Worm (Caenorhabditis elegans) whole organism, L1 larva: ENCODE data around the gene T05A12.3.

Source experiments
- fkh-10 ChIP-seq: sonication (generic microtip); optimal IDR thresholded peaks from 2 replicates; lab custom pipeline; 2017; ENCODE audit warnings: missing biosample characterization, missing genetic modification reagents, missing genetic modification characterization
- grh-1 ChIP-seq: fragments of 200-800 bp; sonication (Bioruptor generic); IDR thresholded peaks from 2 replicates; pipeline ENCODE4 v1.3.6; 2022; ENCODE audit warnings: missing genetic modification reagents, missing genetic modification characterization, missing compliant biosample characterization
- lsy-2 ChIP-seq, 2 experiments: fragments of 150-350 bp; optimal IDR thresholded peaks; 2 replicates each; lab custom pipeline; 2014; ENCODE audit warnings: missing biosample characterization in 2 of 2, missing genetic modification characterization in 2 of 2
- nhr-11 ChIP-seq: fragments of 150-350 bp; optimal IDR thresholded peaks from 2 replicates; lab custom pipeline; 2014; ENCODE audit warnings: missing biosample characterization, missing genetic modification characterization
- nhr-47 ChIP-seq: sonication (generic microtip); optimal IDR thresholded peaks from 2 replicates; lab custom pipeline; 2016; ENCODE audit warnings: mild to moderate bottlenecking, missing genetic modification characterization, moderate library complexity, missing compliant biosample characterization
- tbx-2 ChIP-seq: sonication (generic microtip); optimal IDR thresholded peaks from 2 replicates; lab custom pipeline; 2016; ENCODE audit warnings: missing genetic modification characterization, missing compliant biosample characterization

DNA sequence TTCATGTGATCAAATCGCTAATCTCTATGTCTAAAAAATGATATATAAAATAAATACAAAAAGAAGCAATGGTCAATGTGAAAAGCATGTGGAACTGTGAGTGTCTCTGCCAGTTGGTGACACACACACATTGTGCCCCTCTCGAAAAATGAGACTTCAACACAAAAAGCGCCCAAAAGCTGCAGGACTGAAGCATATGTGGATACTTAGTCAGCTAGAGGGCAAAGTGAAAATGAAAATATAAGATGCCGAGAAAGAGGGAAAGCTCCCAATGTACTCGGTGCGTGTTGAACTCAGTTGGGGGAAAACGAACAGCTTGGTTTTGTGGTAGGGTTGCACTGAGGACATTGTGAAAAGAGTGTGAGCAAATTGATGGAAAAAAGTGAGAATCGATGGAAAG is 6.3 kb downstream of the T05A12.3 start:
- TF ChIP-seq nhr-11 (tag; lab: Kevin White, UChicago) (peak; percentile 16), nhr-47 (tag; lab: Kevin White, UChicago) (peak; percentile 63), lsy-2 (tag; optimal IDR thresholded peaks at IDR 0.05; lab: Kevin White, UChicago) (peak; percentile 48 to 68), grh-1 (GFP tag; lab: Robert Waterston, UW) (no peak), fkh-10 (GFP tag; lab: Kevin White, UChicago) (peak; percentile 71), tbx-2 (tag; lab: Kevin White, UChicago) (peak; percentile 75)
